Worm (Caenorhabditis elegans): ENCODE measurements around the gene mrp-6.

DNA sequence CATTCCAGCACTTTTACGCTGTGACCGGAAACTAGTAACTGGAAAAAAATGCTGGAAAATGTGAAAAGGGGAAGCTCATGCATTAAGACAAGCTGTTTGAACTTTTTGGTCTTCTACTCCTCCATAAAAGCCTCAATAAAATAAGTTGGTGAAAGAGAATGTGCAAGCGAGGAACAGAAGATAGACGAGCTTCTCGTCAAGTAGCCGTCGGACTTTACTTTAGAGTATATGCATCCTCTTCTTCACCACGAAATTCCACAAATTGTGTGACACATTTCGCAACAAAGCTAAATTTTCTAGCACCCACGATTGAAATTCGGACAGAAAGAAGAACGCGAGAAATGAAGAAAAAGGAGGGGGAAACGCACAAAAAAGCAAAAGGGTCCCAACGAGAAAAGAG lies 26.6 kb downstream of the mrp-6 start:
- TF ChIP-seq R02D3.7 (tag; optimal IDR thresholded peaks at IDR 0.05) (no peak), unc-62 (GFP tag; optimal IDR thresholded peaks at IDR 0.05) (no peak), fkh-10 (GFP tag; optimal IDR thresholded peaks at IDR 0.05) (peak; percentile 1), fos-1 (tag; optimal IDR thresholded peaks at IDR 0.05) (no peak), nhr-11 (tag; optimal IDR thresholded peaks at IDR 0.05) (no peak), nhr-77 (tag; optimal IDR thresholded peaks at IDR 0.05) (no peak), nhr-237 (tag; optimal IDR thresholded peaks at IDR 0.05) (no peak), ztf-11 (tag; optimal IDR thresholded peaks at IDR 0.05) (no peak), skn-1 (tag; optimal IDR thresholded peaks at IDR 0.05) (no peak), tbx-2 (tag; optimal IDR thresholded peaks at IDR 0.05) (no peak), ceh-28 (tag; optimal IDR thresholded peaks at IDR 0.05) (no peak), elt-3 (tag; optimal IDR thresholded peaks at IDR 0.05) (no peak), nhr-12 (tag; optimal IDR thresholded peaks at IDR 0.05) (no peak)

Data from whole organism, L3 larva.